Worm (Caenorhabditis elegans) whole organism, L4 larva: ENCODE data around the gene C03E10.3.
A peak's percentile ranks its signal among the peaks of the same experiment; 100 is the strongest.

ENCODE experiments used
- D1046.2 ChIP-seq: fragments of 200-800 bp; sonication (Bioruptor generic); IDR thresholded peaks from 2 replicates; pipeline ENCODE4 v1.3.6; 2022; ENCODE audit warnings: missing genetic modification characterization, missing compliant biosample characterization
- F26F4.8 ChIP-seq: fragments of 200-800 bp; sonication (Bioruptor generic); conservative IDR thresholded peaks from 2 replicates; pipeline ENCODE4 v1.3.6; 2022; ENCODE audit warnings: missing genetic modification characterization, missing compliant biosample characterization
- Y105C5A.15 ChIP-seq: fragments of 200-800 bp; sonication (Bioruptor generic); IDR thresholded peaks from 2 replicates; pipeline ENCODE4 v1.3.6; 2022; ENCODE audit warnings: missing genetic modification characterization, missing compliant biosample characterization
- Y5F2A.4 ChIP-seq: fragments of 200-800 bp; sonication (Bioruptor generic); optimal IDR thresholded peaks from 2 replicates; lab custom pipeline; 2018; ENCODE audit warnings: mild to moderate bottlenecking, missing genetic modification characterization, missing compliant biosample characterization
- Y75B8A.6 ChIP-seq: fragments of 200-800 bp; sonication (Bioruptor generic); IDR thresholded peaks from 2 replicates; pipeline ENCODE4 v1.3.6; 2022; ENCODE audit warnings: missing genetic modification reagents, missing genetic modification characterization, missing compliant biosample characterization
- ZK337.2 ChIP-seq: fragments of 200-800 bp; sonication (Bioruptor generic); IDR thresholded peaks from 2 replicates; pipeline ENCODE4 v1.3.6; 2022; ENCODE audit warnings: missing genetic modification reagents, missing genetic modification characterization, missing compliant biosample characterization
- ZK546.5 ChIP-seq, 2 experiments: sonication (generic microtip); optimal IDR thresholded peaks; 2 replicates each; lab custom pipeline; 2017; ENCODE audit warnings: missing biosample characterization in 2 of 2, missing genetic modification characterization in 2 of 2
- aha-1 ChIP-seq: fragments of 150-350 bp; peaks from one replicate; lab custom pipeline; 2014; ENCODE audit warnings: missing biosample characterization, missing genetic modification characterization
- ceh-28 ChIP-seq: fragments of 150-350 bp; optimal IDR thresholded peaks from 2 replicates; lab custom pipeline; 2014; ENCODE audit warnings: missing biosample characterization, missing genetic modification reagents, missing genetic modification characterization
- daf-12 ChIP-seq: fragments of 150-350 bp; optimal IDR thresholded peaks from 2 replicates; lab custom pipeline; 2014; ENCODE audit warnings: missing biosample characterization, missing genetic modification reagents, missing genetic modification characterization
- daf-16 ChIP-seq, 3 experiments: sonication (generic microtip); optimal IDR thresholded peaks; 2 replicates each; lab custom pipeline; 2016 to 2017; ENCODE audit warnings: missing genetic modification characterization in 3 of 3, missing genetic modification reagents in 3 of 3, mild to moderate bottlenecking in 2 of 3, missing compliant biosample characterization in 2 of 3, missing biosample characterization in 1 of 3, moderate library complexity in 1 of 3
- dmd-8 ChIP-seq: fragments of 200-800 bp; sonication (Bioruptor generic); IDR thresholded peaks from 2 replicates; pipeline ENCODE4 v1.3.6; 2022; ENCODE audit warnings: missing genetic modification characterization, missing compliant biosample characterization
- dmd-9 ChIP-seq: fragments of 200-800 bp; sonication (Bioruptor generic); IDR thresholded peaks from 2 replicates; pipeline ENCODE4 v1.3.6; 2022; ENCODE audit warnings: missing genetic modification reagents, missing genetic modification characterization, missing compliant biosample characterization
- duxl-1 ChIP-seq: sonication (generic microtip); optimal IDR thresholded peaks from 2 replicates; lab custom pipeline; 2016; ENCODE audit warnings: mild to moderate bottlenecking, missing genetic modification characterization, moderate library complexity, missing compliant biosample characterization; ENCODE audit not compliant: poor library complexity
- dve-1 ChIP-seq: sonication (generic microtip); optimal IDR thresholded peaks from 2 replicates; lab custom pipeline; 2017; ENCODE audit warnings: antibody characterized with exemption, mild to moderate bottlenecking, missing genetic modification characterization, missing compliant biosample characterization; ENCODE audit not compliant: insufficient read depth
- egl-43 ChIP-seq: fragments of 200-800 bp; sonication (Bioruptor generic); IDR thresholded peaks from 2 replicates; pipeline ENCODE4 v1.3.6; 2022; ENCODE audit warnings: missing genetic modification reagents, missing genetic modification characterization, missing compliant biosample characterization
- fos-1 ChIP-seq: fragments of 150-350 bp; optimal IDR thresholded peaks from 2 replicates; lab custom pipeline; 2014; ENCODE audit warnings: missing biosample characterization, missing genetic modification characterization
- hlh-11 ChIP-seq: fragments of 200-800 bp; sonication (Bioruptor generic); optimal IDR thresholded peaks from 2 replicates; lab custom pipeline; 2018; ENCODE audit warnings: mild to moderate bottlenecking, missing genetic modification characterization, missing compliant biosample characterization
- hmg-1.1 ChIP-seq: fragments of 200-800 bp; sonication (Bioruptor generic); IDR thresholded peaks from 2 replicates; pipeline ENCODE4 v1.3.6; 2022; ENCODE audit warnings: missing genetic modification reagents, missing genetic modification characterization, missing compliant biosample characterization
- lim-7 ChIP-seq: fragments of 200-800 bp; sonication (Bioruptor generic); IDR thresholded peaks from 2 replicates; pipeline ENCODE4 v1.3.6; 2022; ENCODE audit warnings: missing genetic modification characterization, missing compliant biosample characterization
- lin-13 ChIP-seq: fragments of 150-350 bp; optimal IDR thresholded peaks from 2 replicates; lab custom pipeline; 2014; ENCODE audit warnings: missing biosample characterization, missing genetic modification reagents, missing genetic modification characterization
- lin-15B ChIP-seq: fragments of 150-350 bp; sonication (generic microtip); optimal IDR thresholded peaks from 3 replicates; lab custom pipeline; 2014; ENCODE audit warnings: missing biosample characterization, missing genetic modification characterization
- lin-38 ChIP-seq: fragments of 200-800 bp; sonication (Bioruptor generic); IDR thresholded peaks from 2 replicates; pipeline ENCODE4 v1.3.6; 2022; ENCODE audit warnings: missing genetic modification reagents, missing genetic modification characterization, missing compliant biosample characterization
- lir-3 ChIP-seq: sonication (generic microtip); optimal IDR thresholded peaks from 2 replicates; lab custom pipeline; 2016; ENCODE audit warnings: mild to moderate bottlenecking, missing genetic modification characterization, missing compliant biosample characterization
- lsy-2 ChIP-seq, 2 experiments: fragments of 150-350 bp in 1 of 2; sonication (generic microtip) in 1 of 2; optimal IDR thresholded peaks; 2 replicates each; lab custom pipeline; 2014 to 2017; ENCODE audit warnings: missing biosample characterization in 2 of 2, missing genetic modification characterization in 2 of 2
- mdt-29 ChIP-seq: fragments of 200-800 bp; sonication (Bioruptor generic); IDR thresholded peaks from 2 replicates; pipeline ENCODE4 v1.3.6; 2022; ENCODE audit warnings: missing genetic modification reagents, missing genetic modification characterization, missing compliant biosample characterization
- mxl-3 ChIP-seq: fragments of 200-800 bp; sonication (Bioruptor generic); optimal IDR thresholded peaks from 2 replicates; lab custom pipeline; 2018; ENCODE audit warnings: mild to moderate bottlenecking, missing genetic modification characterization, missing compliant biosample characterization
- nhr-111 ChIP-seq: fragments of 200-800 bp; sonication (Bioruptor generic); optimal IDR thresholded peaks from 2 replicates; lab custom pipeline; 2018; ENCODE audit warnings: mild to moderate bottlenecking, missing genetic modification characterization, missing compliant biosample characterization
- nhr-237 ChIP-seq: sonication (generic microtip); optimal IDR thresholded peaks from 2 replicates; lab custom pipeline; 2017; ENCODE audit warnings: missing biosample characterization, missing genetic modification characterization
- nhr-28 ChIP-seq: fragments of 150-350 bp; optimal IDR thresholded peaks from 2 replicates; lab custom pipeline; 2014; ENCODE audit warnings: missing biosample characterization, missing genetic modification characterization
- pha-4 ChIP-seq, 2 experiments: fragments of 150-350 bp in 1 of 2; fragments of 200-800 bp in 1 of 2; sonication (Bioruptor generic) in 1 of 2; IDR thresholded peaks in 1 of 2; optimal IDR thresholded peaks in 1 of 2; 2 replicates each; pipeline versions ENCODE4 v1.3.6 to Lab custom; 2014 to 2022; ENCODE audit warnings: missing genetic modification characterization in 2 of 2, missing genetic modification reagents in 2 of 2, missing biosample characterization in 1 of 2, missing compliant biosample characterization in 1 of 2
- sdz-12 ChIP-seq: fragments of 200-800 bp; sonication (Bioruptor generic); optimal IDR thresholded peaks from 2 replicates; lab custom pipeline; 2018; ENCODE audit warnings: mild to moderate bottlenecking, missing genetic modification characterization, missing compliant biosample characterization
- skn-1 ChIP-seq: fragments of 150-350 bp; optimal IDR thresholded peaks from 2 replicates; lab custom pipeline; 2014; ENCODE audit warnings: missing biosample characterization, missing genetic modification characterization
- snpc-1.2 ChIP-seq: fragments of 200-800 bp; sonication (Bioruptor generic); IDR thresholded peaks from 2 replicates; pipeline ENCODE4 v1.3.6; 2022; ENCODE audit warnings: missing genetic modification reagents, missing genetic modification characterization, missing compliant biosample characterization
- spr-3 ChIP-seq: fragments of 200-800 bp; sonication (Bioruptor generic); optimal IDR thresholded peaks from 2 replicates; lab custom pipeline; 2018; ENCODE audit warnings: mild to moderate bottlenecking, missing genetic modification characterization, missing compliant biosample characterization
- tag-97 ChIP-seq: fragments of 200-800 bp; sonication (Bioruptor generic); IDR thresholded peaks from 2 replicates; pipeline ENCODE4 v1.3.6; 2022; ENCODE audit warnings: missing genetic modification characterization, missing compliant biosample characterization
- unc-130 ChIP-seq: sonication (generic microtip); optimal IDR thresholded peaks from 2 replicates; lab custom pipeline; 2016; ENCODE audit warnings: missing genetic modification reagents, missing genetic modification characterization, missing compliant biosample characterization
- unc-62 ChIP-seq, 3 experiments: fragments of 150-350 bp in 1 of 3; sonication (generic microtip); optimal IDR thresholded peaks in 2 of 3; peaks in 1 of 3; 1 replicate in 1 of 3; 2 replicates in 2 of 3; lab custom pipeline; 2014 to 2017; ENCODE audit warnings: missing biosample characterization in 3 of 3, missing genetic modification characterization in 3 of 3, missing genetic modification reagents in 3 of 3, missing genotype in 1 of 3
- vab-7 ChIP-seq: fragments of 200-800 bp; sonication (Bioruptor generic); IDR thresholded peaks from 2 replicates; pipeline ENCODE4 v1.3.6; 2022; ENCODE audit warnings: missing genetic modification reagents, missing genetic modification characterization, missing compliant biosample characterization
- zip-11 ChIP-seq: fragments of 200-800 bp; sonication (Bioruptor generic); IDR thresholded peaks from 2 replicates; pipeline ENCODE4 v1.3.6; 2022; ENCODE audit warnings: missing genetic modification characterization, missing compliant biosample characterization
- ztf-11 ChIP-seq: fragments of 150-350 bp; optimal IDR thresholded peaks from 2 replicates; lab custom pipeline; 2014; ENCODE audit warnings: missing biosample characterization, missing genetic modification characterization

Gene C03E10.3

DNA sequence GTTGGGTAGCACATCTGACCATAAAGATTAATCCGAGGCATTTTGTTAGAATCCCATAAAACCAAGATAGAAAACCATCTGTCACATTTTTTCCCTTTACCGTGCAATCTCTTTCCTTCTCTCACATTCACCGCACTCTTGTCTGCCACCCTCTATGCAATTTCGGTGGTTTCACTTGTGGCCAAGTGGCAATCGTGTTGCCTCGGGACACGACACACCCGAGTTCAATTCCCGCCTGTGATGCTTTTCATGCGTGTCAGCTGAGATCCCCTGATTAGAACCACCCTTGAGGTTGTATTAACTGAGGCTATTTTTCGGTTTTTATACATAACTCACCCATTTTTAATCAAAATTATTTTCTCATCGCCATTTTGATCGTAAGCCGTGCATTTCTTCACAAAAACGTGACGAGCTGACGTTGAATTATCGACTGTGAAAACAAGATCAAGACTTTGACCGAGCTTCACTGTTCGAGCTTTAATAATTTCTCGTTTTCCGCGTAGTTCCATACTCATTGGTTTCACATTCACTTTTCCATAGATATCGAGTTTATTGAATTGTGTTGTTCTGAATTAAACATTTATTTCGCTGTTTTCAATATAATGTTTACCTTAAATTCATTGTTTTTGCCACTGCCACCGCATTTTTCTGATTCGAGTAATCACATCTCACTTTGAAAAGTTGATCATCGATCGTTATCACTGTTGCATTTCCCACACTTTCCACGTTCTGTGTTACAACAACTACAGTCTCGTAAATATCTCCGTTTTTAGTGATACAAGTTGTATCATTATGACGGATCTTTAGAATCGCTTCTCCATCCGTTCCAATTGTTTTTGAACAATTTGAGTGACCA is 28.0 kb downstream of the C03E10.3 start (continued):
- TF ChIP-seq pha-4 (GFP tag; IDR thresholded peaks at IDR 0.05; lab: Robert Waterston, UW) (peak; percentile 99), pha-4 (tag; optimal IDR thresholded peaks at IDR 0.05; lab: Kevin White, UChicago) (no peak), ZK337.2 (GFP tag; lab: Robert Waterston, UW) (peak; percentile 95), dve-1 (tag; lab: Kevin White, UChicago) (peak; percentile 93), lir-3 (peak; percentile 92), unc-62 (GFP tag; optimal IDR thresholded peaks at IDR 0.05 in 1 of 2; lab: Kevin White, UChicago) (peak in 1 of 2 experiments; percentile 84), unc-62 (tag; optimal IDR thresholded peaks at IDR 0.05; lab: Kevin White, UChicago) (peak; percentile 65), lin-15B (peak; percentile 28), mdt-29 (GFP tag; lab: Robert Waterston, UW) (peak; percentile 92), vab-7 (GFP tag; lab: Robert Waterston, UW) (peak; percentile 98), lin-13 (GFP tag; lab: Kevin White, UChicago) (peak; percentile 87), lin-38 (GFP tag; lab: Robert Waterston, UW) (peak; percentile 92), ztf-11 (no peak), dmd-8 (GFP tag; lab: Robert Waterston, UW) (peak; percentile 100), ZK546.5 (tag; optimal IDR thresholded peaks at IDR 0.05; lab: Kevin White, UChicago) (peak in 1 of 2 experiments; percentile 28), mxl-3 (GFP tag; lab: Kevin White, UChicago) (peak; percentile 95), tag-97 (GFP tag; lab: Robert Waterston, UW) (0 out of 2 replicates have a peak, but pooled peaks have one; percentile 85), sdz-12 (peak; percentile 99), duxl-1 (peak; percentile 91), F26F4.8 (GFP tag; lab: Robert Waterston, UW) (peak; percentile 100), nhr-237 (tag; lab: Kevin White, UChicago) (no peak), Y75B8A.6 (peak; percentile 97), lim-7 (GFP tag; lab: Robert Waterston, UW) (peak; percentile 100), hmg-1.1 (GFP tag; lab: Robert Waterston, UW) (peak; percentile 93), lsy-2 (tag; optimal IDR thresholded peaks at IDR 0.05; lab: Kevin White, UChicago) (peak; percentile 39 to 78), nhr-111 (GFP tag; lab: Kevin White, UChicago) (peak; percentile 98), unc-130 (GFP tag; lab: Kevin White, UChicago) (peak; percentile 96), dmd-9 (GFP tag; lab: Robert Waterston, UW) (peak; percentile 96), ceh-28 (tag; lab: Kevin White, UChicago) (no peak)

DNA sequence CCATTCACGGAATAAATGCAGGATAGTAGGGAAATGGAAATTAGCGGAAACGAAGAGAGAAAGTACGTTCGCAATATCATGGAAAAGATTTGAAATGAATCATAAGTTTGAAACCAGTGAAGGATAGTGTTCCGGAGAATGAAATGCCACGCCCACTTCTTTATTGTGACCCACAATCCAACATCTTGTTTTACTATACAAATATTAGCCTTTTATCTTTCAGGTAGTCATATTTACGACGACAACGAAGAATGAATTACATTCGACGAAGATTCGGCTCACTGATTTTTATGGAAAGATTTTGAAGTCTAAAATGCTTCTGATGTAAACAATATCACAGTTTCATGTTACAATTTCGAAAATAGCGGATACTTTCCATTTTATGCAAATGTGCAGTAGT is 30.6 kb downstream of the C03E10.3 start, which contains the start of gene cutl-18:
Gene cutl-18, minus strand, starts transcription at position 101 of the 400 bp plus-strand sequence.
- TF ChIP-seq aha-1 (tag; lab: Kevin White, UChicago): peak; percentile 13
- TF ChIP-seq daf-12: no peak
- TF ChIP-seq dmd-8 (GFP tag; lab: Robert Waterston, UW): no peak

DNA sequence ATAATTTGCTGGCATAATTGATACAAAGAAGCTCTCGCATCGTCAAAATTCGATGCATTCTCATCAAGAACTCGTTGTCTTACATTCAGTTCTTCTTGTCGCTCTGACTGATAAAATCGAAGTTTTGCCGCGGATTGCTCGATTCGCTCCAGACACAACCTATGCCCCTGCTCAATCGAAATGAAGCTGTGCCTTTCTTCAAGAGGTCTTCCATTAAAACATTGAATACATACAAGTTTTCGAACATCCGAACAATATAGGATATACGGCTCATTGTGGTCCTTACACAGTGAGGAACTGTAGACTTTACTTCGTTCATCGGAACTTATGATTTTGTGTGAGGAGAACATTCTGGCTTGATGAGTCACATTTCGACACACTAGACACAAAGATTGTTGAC is 34.6 kb downstream of the C03E10.3 start:
- TF ChIP-seq unc-62 (GFP tag; optimal IDR thresholded peaks at IDR 0.05 in 1 of 2; lab: Kevin White, UChicago) (peak in 1 of 2 experiments; percentile 8), unc-62 (tag; optimal IDR thresholded peaks at IDR 0.05; lab: Kevin White, UChicago) (no peak), spr-3 (GFP tag; lab: Kevin White, UChicago) (no peak), aha-1 (tag; lab: Kevin White, UChicago) (peak; percentile 72)

DNA sequence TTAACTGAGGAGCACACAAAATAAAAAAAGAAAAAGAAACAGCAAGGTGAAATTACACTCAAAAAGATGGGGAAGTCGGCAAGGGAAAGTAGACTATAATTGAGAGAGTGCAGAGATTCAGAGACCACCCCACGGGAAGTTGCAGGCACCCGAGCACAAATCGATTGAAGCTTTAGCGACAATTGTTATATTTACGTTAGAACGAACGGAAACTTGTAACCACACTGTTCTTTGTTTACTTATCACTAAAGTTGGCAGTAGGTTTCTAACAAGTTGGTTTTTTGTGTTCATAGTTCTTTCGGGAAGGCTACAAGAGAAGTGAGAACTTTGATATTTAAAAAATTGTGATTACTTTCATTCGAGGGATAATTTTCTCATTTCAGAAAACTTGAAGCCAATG is 35.5 kb downstream of the C03E10.3 start, which contains the start of gene F47G9.4:
Gene F47G9.4, minus strand, starts transcription at position 98 of the 400 bp plus-strand sequence.
- TF ChIP-seq Y105C5A.15 (no peak), egl-43 (GFP tag; lab: Robert Waterston, UW) (no peak), Y5F2A.4 (GFP tag; lab: Kevin White, UChicago) (no peak), fos-1 (tag; lab: Kevin White, UChicago) (no peak), D1046.2 (GFP tag; lab: Robert Waterston, UW) (no peak), tag-97 (GFP tag; lab: Robert Waterston, UW) (no peak), skn-1 (no peak), Y75B8A.6 (no peak), daf-12 (no peak), daf-16 (GFP tag; optimal IDR thresholded peaks at IDR 0.05; lab: Kevin White, UChicago) (no peak), daf-16 (tag; optimal IDR thresholded peaks at IDR 0.05; lab: Kevin White, UChicago) (peak; percentile 18), snpc-1.2 (GFP tag; lab: Robert Waterston, UW) (no peak), lir-3 (no peak), zip-11 (GFP tag; lab: Robert Waterston, UW) (no peak), hlh-11 (tag; lab: Kevin White, UChicago) (peak; percentile 25), nhr-111 (GFP tag; lab: Kevin White, UChicago) (no peak), nhr-28 (tag; lab: Kevin White, UChicago) (peak; percentile 48), pha-4 (GFP tag; IDR thresholded peaks at IDR 0.05; lab: Robert Waterston, UW) (no peak), pha-4 (tag; optimal IDR thresholded peaks at IDR 0.05; lab: Kevin White, UChicago) (peak; percentile 74)
